Worm (Caenorhabditis elegans): ENCODE data around the gene itsn-1.
"Not testable (repeated sequence)": the region's sequence is repeated elsewhere in the genome, so short reads cannot be mapped to it uniquely, and the experiment has no call there.

DNA sequence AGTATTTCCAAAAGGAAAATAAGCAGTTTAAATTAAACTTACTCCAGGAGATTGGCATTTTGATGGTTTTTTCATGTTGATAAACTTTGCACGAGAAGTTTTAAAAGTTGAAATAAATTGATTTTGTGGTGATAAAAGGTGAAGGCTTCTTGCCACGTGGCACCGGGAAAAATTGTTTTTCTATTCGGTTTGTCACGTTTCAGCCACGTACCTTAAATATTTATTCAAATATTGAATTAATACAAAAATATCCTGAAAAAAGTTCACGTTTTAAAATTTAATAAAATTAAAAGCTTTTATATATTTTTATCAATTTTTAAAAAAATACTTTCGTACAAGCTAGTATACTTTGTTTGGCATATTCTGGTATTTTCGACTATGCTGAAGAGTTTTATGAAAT, 48.7 kb upstream of the itsn-1 start, which contains the start of gene Y116A8C.24:
- TF ChIP-seq ama-1 (optimal IDR thresholded peaks at IDR 0.05); sdz-12 (GFP tag; optimal IDR thresholded peaks at IDR 0.05); lin-13 (GFP tag; optimal IDR thresholded peaks at IDR 0.05); dpl-1 (GFP tag; optimal IDR thresholded peaks at IDR 0.05); fkh-10 (GFP tag; optimal IDR thresholded peaks at IDR 0.05): not testable (repeated sequence)

Measured in whole organism, L4 larva.